Worm (Caenorhabditis elegans): Measurements from ENCODE around the gene F20D12.12.

Gene F20D12.12

ce11 chrIV:7985737-7986136, 38.5 kb downstream of the F20D12.12 start:
- no peak for TF ChIP-seq bed-3 (GFP tag; optimal IDR thresholded peaks at IDR 0.05)
- peak; percentile 28 for TF ChIP-seq elt-3 (tag; optimal IDR thresholded peaks at IDR 0.05)
- TF ChIP-seq pha-4 (tag; optimal IDR thresholded peaks at IDR 0.05) = no peak
- no peak for TF ChIP-seq nhr-237 (tag; optimal IDR thresholded peaks at IDR 0.05)

DNA sequence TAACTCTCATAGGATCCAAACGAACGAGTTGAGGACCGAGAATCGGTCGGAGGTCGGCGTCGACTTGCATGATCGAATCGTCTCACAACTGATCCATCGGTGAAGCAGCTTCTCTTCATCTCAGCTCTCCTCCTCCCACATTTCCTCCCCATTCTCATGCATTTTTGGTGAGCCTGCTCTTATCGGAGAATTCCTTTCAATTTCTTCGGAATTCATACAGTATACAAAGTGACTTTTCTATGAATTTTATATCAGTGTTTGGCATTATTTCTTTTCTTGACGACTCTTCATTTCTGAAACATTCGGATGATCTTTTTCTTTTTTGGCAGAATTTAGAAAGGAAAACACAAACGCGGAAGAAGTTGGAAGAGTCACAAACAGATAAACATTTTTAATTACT, 39.8 kb downstream of the F20D12.12 start, which contains the start of gene mec-17:
mec-17 (minus strand) TSS at position 101 of the 400 bp plus-strand sequence.
- TF ChIP-seq mab-5 (tag; optimal IDR thresholded peaks at IDR 0.05) (no peak), sem-2 (GFP tag; optimal IDR thresholded peaks at IDR 0.05) (no peak), zip-8 (tag; optimal IDR thresholded peaks at IDR 0.05) (no peak), lsy-2 (tag; optimal IDR thresholded peaks at IDR 0.05) (no peak), pha-4 (tag; optimal IDR thresholded peaks at IDR 0.05) (no peak), ceh-83 (GFP tag; optimal IDR thresholded peaks at IDR 0.05) (no peak), hlh-1 (tag; optimal IDR thresholded peaks at IDR 0.05) (no peak), mls-2 (tag; optimal IDR thresholded peaks at IDR 0.05) (no peak), nhr-237 (tag; optimal IDR thresholded peaks at IDR 0.05) (no peak), nhr-2 (tag; optimal IDR thresholded peaks at IDR 0.05) (no peak), elt-1 (tag; optimal IDR thresholded peaks at IDR 0.05; ENCODE audit: borderline replicate concordance, insufficient read depth) (no peak), lin-13 (tag; optimal IDR thresholded peaks at IDR 0.05) (no peak), cnd-1 (tag; optimal IDR thresholded peaks at IDR 0.05) (no peak), elt-3 (tag; optimal IDR thresholded peaks at IDR 0.05) (no peak), blmp-1 (tag; optimal IDR thresholded peaks at IDR 0.05) (no peak), nhr-28 (tag; optimal IDR thresholded peaks at IDR 0.05) (no peak)

- TF ChIP-seq ham-2 (GFP tag; optimal IDR thresholded peaks at IDR 0.05) (no peak), cnd-1 (tag; optimal IDR thresholded peaks at IDR 0.05) (no peak), nhr-2 (tag; optimal IDR thresholded peaks at IDR 0.05) (no peak), unc-39 (tag; optimal IDR thresholded peaks at IDR 0.05) (no peak), lin-32 (GFP tag; optimal IDR thresholded peaks at IDR 0.05) (no peak)
Measured at ce11 chrIV:7988385-7988784, 41.1 kb downstream of the F20D12.12 start, which contains the start of gene col-115. col-115 (plus strand) TSS chrIV:7988685.

- TF ChIP-seq bed-3 (GFP tag; optimal IDR thresholded peaks at IDR 0.05) (no peak), blmp-1 (tag; optimal IDR thresholded peaks at IDR 0.05) (no peak), sptf-1 (tag; optimal IDR thresholded peaks at IDR 0.05) (no peak), ztf-11 (tag; optimal IDR thresholded peaks at IDR 0.05) (no peak), ceh-83 (GFP tag; optimal IDR thresholded peaks at IDR 0.05) (no peak), zip-8 (tag; optimal IDR thresholded peaks at IDR 0.05) (no peak), snpc-4 (tag; optimal IDR thresholded peaks at IDR 0.05) (no peak), elt-3 (tag; optimal IDR thresholded peaks at IDR 0.05) (no peak), sem-2 (GFP tag; optimal IDR thresholded peaks at IDR 0.05) (no peak), mls-2 (tag; optimal IDR thresholded peaks at IDR 0.05) (no peak), nhr-2 (tag; optimal IDR thresholded peaks at IDR 0.05) (no peak), lsy-2 (tag; optimal IDR thresholded peaks at IDR 0.05) (no peak), cnd-1 (tag; optimal IDR thresholded peaks at IDR 0.05) (no peak), M03D4.4 (tag; optimal IDR thresholded peaks at IDR 0.05) (no peak), mep-1 (tag; optimal IDR thresholded peaks at IDR 0.05) (no peak), drap-1 (GFP tag; optimal IDR thresholded peaks at IDR 0.05) (no peak), nhr-76 (tag; optimal IDR thresholded peaks at IDR 0.05) (no peak), nhr-12 (tag; optimal IDR thresholded peaks at IDR 0.05) (no peak), ces-1 (GFP tag; optimal IDR thresholded peaks at IDR 0.05) (no peak)
Measured at ce11 chrIV:7994715-7995114, 47.5 kb downstream of the F20D12.12 start.
